Fruit fly (Drosophila melanogaster): ENCODE measurements around the gene CG7239.

Gene CG7239

dm6 chr2L:5799435-5800387, 2.3 kb upstream of the CG7239 start, which contains the start of gene CG9171:
Gene CG9171, minus strand, starts transcription at chr2L:5800253.
- TF ChIP-seq CG17801 (GFP tag; optimal IDR thresholded peaks at IDR 0.05; ENCODE audit: partially characterized antibody): peak; percentile 39

DNA sequence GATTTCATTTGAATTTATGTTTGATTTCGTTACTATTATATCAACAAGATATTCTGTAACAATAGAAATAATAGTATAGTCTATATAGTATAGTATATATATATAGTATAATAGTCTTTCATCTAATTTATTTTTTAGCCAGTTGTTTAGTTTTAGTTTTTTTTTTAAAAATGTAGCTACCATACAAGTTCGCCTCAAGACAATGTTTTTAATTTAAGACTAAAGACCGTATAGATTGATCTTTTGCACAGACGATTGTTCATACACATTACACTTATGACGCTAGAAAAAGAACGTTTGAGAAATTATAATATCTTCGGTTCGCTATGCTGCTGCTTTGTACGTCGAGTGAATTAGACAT, 1.7 kb upstream of the CG7239 start:
- no peak for TF ChIP-seq CG17801 (GFP tag; optimal IDR thresholded peaks at IDR 0.05; ENCODE audit: partially characterized antibody)

- TF ChIP-seq CG17801 (GFP tag; optimal IDR thresholded peaks at IDR 0.05; ENCODE audit: partially characterized antibody): no peak
Observed at dm6 chr2L:5804077-5804476, 2.1 kb downstream of the CG7239 start.

- TF ChIP-seq CG17801 (GFP tag; optimal IDR thresholded peaks at IDR 0.05; ENCODE audit: partially characterized antibody): no peak
Observed at dm6 chr2L:5805091-5805817, 3.2 kb downstream of the CG7239 start, which contains the start of gene CG11034. Gene CG11034, plus strand, starts transcription at chr2L:5805395.

DNA sequence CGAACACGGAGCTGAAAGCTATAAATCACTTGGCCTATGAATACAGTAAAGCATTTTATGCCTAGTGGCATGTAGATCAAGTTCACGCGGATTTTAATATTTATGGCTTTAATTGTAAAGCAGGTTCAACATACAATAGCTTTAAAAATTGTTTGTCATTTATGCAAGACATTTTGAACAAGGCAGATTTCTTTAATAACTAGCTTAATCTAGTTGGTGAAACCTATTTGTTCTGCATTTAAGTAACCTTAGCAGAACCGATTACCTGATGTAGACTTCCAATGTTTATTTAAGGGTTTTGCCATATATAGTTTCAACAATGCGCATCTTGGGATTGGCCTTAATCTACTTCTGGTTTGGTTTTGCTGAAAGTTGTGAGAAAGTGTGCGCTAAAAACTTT, 9.3 kb downstream of the CG7239 start, which contains the start of gene CG43307:
Gene CG43307 (plus strand): TSS at position 301 of the 400 bp plus-strand sequence.
- no peak for TF ChIP-seq CG17801 (GFP tag; optimal IDR thresholded peaks at IDR 0.05; ENCODE audit: partially characterized antibody)

DNA sequence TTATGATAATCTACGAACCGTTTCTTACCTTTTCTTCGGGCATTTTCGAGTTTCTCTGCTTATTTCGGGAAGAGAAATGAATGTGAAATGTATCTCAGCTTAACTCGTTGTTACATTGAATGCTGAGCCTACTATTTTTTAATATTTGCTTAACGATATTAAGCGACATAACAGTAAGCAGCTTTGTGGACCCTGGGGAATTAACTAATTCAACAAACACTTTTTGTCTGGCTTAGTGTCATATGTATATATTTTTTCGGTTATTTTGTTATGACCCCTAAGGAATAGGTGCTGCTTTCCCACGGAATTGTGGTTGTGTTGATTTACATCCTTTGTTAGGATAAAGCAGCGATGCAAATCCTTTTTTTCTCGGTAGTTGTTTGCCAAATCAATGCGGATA, 16.3 kb downstream of the CG7239 start, which contains the start of gene COX6CL:
Gene COX6CL (minus strand): TSS at position 101 of the 400 bp plus-strand sequence.
- TF ChIP-seq CG17801 (GFP tag; optimal IDR thresholded peaks at IDR 0.05; ENCODE audit: partially characterized antibody): no peak

dm6 chr2L:5820930-5821329, 18.9 kb downstream of the CG7239 start:
- no peak for TF ChIP-seq CG17801 (GFP tag; optimal IDR thresholded peaks at IDR 0.05; ENCODE audit: partially characterized antibody)

DNA sequence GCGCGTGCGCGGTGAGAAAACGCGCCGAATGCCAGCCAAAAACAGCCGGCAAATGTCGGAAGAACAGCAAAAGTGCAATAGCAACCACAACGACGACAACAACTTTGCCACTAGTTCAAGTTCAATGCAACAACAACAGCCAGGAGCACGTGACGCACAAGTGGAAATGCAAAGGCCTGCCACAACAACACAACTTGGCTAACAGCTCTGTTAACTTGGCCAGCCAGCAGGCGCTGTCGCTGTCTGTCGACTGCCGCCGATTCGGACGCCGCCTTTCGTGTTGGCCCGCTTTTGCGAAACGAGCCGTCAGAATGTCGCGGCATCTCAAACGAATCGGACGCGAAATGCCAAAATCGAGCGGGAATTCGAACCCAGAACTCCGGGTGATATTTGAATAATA, 21.7 kb downstream of the CG7239 start, which contains the start of gene TrissinR:
Gene TrissinR (plus strand): TSS at position 301 of the 400 bp plus-strand sequence.
- TF ChIP-seq CG17801 (GFP tag; optimal IDR thresholded peaks at IDR 0.05; ENCODE audit: partially characterized antibody): no peak
